Fruit fly (Drosophila melanogaster): ENCODE data around the gene CG4306.

Gene CG4306

DNA sequence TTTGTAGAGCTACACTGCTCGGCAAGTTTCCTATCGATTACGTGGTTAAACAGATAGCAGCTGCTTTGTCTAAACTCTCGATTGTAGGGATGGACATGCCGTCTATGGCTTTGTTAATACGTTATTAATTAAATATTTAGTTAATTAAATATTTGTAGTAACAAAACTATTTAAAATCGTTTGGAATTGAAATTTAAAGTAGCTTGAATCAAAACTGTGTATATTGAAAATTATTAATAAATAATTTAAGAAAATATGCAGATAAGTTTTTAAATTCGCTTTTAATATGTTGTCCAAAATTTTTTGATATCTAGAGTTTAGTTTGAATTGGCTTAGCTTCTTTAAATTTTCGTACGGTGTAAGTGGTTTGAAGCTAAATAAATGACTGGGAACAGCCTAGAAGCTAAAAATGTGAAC lies 2.0 kb downstream of the CG4306 start, which contains the start of gene CG32196 (continued):
- TF ChIP-seq Doc3 (GFP tag; IDR thresholded peaks at IDR 0.05; ENCODE audit: partially characterized antibody), result no peak
- peak; percentile 4 for TF ChIP-seq Bteb2 (GFP tag; optimal IDR thresholded peaks at IDR 0.05)
- no peak for TF ChIP-seq corto (GFP tag; optimal IDR thresholded peaks at IDR 0.05)
- TF ChIP-seq lola (GFP tag; optimal IDR thresholded peaks at IDR 0.05), result peak in 1 of 3 experiments; percentile 89
- TF ChIP-seq eyg (GFP tag; optimal IDR thresholded peaks at IDR 0.05), result no peak
- peak; percentile 37 for TF ChIP-seq slou (GFP tag; optimal IDR thresholded peaks at IDR 0.05)
- TF ChIP-seq sc (optimal IDR thresholded peaks at IDR 0.05), result no peak
- TF ChIP-seq sc (GFP tag; optimal IDR thresholded peaks at IDR 0.05), result peak; percentile 69
- peak; percentile 92 for TF ChIP-seq Ets65A (GFP tag)
- peak; percentile 81 for TF ChIP-seq CG32767 (GFP tag; IDR thresholded peaks at IDR 0.05)
- peak; percentile 29 to 78 for TF ChIP-seq dpn (GFP tag; optimal IDR thresholded peaks at IDR 0.05)
- TF ChIP-seq Dbx (GFP tag; IDR thresholded peaks at IDR 0.05), result peak; percentile 82; the same call in 2 of the 3 replicates
- TF ChIP-seq Xrp1 (GFP tag; IDR thresholded peaks at IDR 0.05), result peak; percentile 91
- peak; percentile 74 for TF ChIP-seq CG32772 (GFP tag; IDR thresholded peaks at IDR 0.05)
- TF ChIP-seq CG1602 (GFP tag; optimal IDR thresholded peaks at IDR 0.05), result peak; percentile 76
- TF ChIP-seq Fer2 (tag; optimal IDR thresholded peaks at IDR 0.05), result peak; percentile 79
- peak; percentile 69 for TF ChIP-seq wdn (GFP tag; IDR thresholded peaks at IDR 0.05)
- peak; percentile 90 for TF ChIP-seq dmrt99B (tag; optimal IDR thresholded peaks at IDR 0.05)
- TF ChIP-seq CG14710 (tag; optimal IDR thresholded peaks at IDR 0.05), result peak; percentile 88
- peak; percentile 72 for TF ChIP-seq Deaf1 (tag; optimal IDR thresholded peaks at IDR 0.05)
- TF ChIP-seq pros (GFP tag; optimal IDR thresholded peaks at IDR 0.05), result no peak
- peak; percentile 78 for TF ChIP-seq run (tag; optimal IDR thresholded peaks at IDR 0.05)
- peak; percentile 60 for TF ChIP-seq CG13123 (GFP tag; optimal IDR thresholded peaks at IDR 0.05)
- no peak for TF ChIP-seq NC2α (GFP tag; optimal IDR thresholded peaks at IDR 0.05)
- peak; percentile 82 for TF ChIP-seq CG1233 (GFP tag; optimal IDR thresholded peaks at IDR 0.05)
- peak; percentile 87 for TF ChIP-seq Meics (GFP tag; optimal IDR thresholded peaks at IDR 0.05)
- TF ChIP-seq CG9797 (GFP tag; optimal IDR thresholded peaks at IDR 0.05), result no peak
- peak; percentile 82 for TF ChIP-seq CG10267 (tag; optimal IDR thresholded peaks at IDR 0.05)
- peak; percentile 71 for TF ChIP-seq CG13894 (tag; optimal IDR thresholded peaks at IDR 0.05)
- peak; percentile 77 for TF ChIP-seq ind (GFP tag; optimal IDR thresholded peaks at IDR 0.05)
- no peak for TF ChIP-seq dm (GFP tag; optimal IDR thresholded peaks at IDR 0.05)
- TF ChIP-seq yki (optimal IDR thresholded peaks at IDR 0.05), result no peak
- no peak for TF ChIP-seq Elba2 (GFP tag; optimal IDR thresholded peaks at IDR 0.05)
- peak; percentile 14 for TF ChIP-seq CG12769 (tag; optimal IDR thresholded peaks at IDR 0.05)
- TF ChIP-seq esg (GFP tag; conservative IDR thresholded peaks at IDR 0.05), result peak; percentile 81
- TF ChIP-seq zen (tag; optimal IDR thresholded peaks at IDR 0.05), result peak; percentile 76
- TF ChIP-seq emc (GFP tag; optimal IDR thresholded peaks at IDR 0.05), result no peak
- peak; percentile 89 for TF ChIP-seq Ptx1 (GFP tag; IDR thresholded peaks at IDR 0.05)
- no peak for TF ChIP-seq pita (GFP tag; optimal IDR thresholded peaks at IDR 0.05)
- no peak; the same call in 2 of the 3 replicates for TF ChIP-seq so (GFP tag; IDR thresholded peaks at IDR 0.05)
- no peak for TF ChIP-seq prd (optimal IDR thresholded peaks at IDR 0.05)
- TF ChIP-seq prd (GFP tag; IDR thresholded peaks at IDR 0.05), result peak; percentile 85
- TF ChIP-seq HmgZ (tag; optimal IDR thresholded peaks at IDR 0.05), result peak; percentile 76
- peak; percentile 67 for TF ChIP-seq CG1024 (GFP tag; IDR thresholded peaks at IDR 0.05)
- TF ChIP-seq CG12942 (GFP tag; optimal IDR thresholded peaks at IDR 0.05), result peak; percentile 61
- TF ChIP-seq CG17359 (tag; optimal IDR thresholded peaks at IDR 0.05), result peak; percentile 87
- TF ChIP-seq CG13775 (GFP tag; optimal IDR thresholded peaks at IDR 0.05), result peak; percentile 83
- peak in 1 of 2 experiments; percentile 81 for TF ChIP-seq Dfd (GFP tag; optimal IDR thresholded peaks at IDR 0.05)
- peak; percentile 67 for TF ChIP-seq Usf (GFP tag; optimal IDR thresholded peaks at IDR 0.05)
- TF ChIP-seq CG6791 (GFP tag; IDR thresholded peaks at IDR 0.05; ENCODE audit: partially characterized antibody), result no peak
- TF ChIP-seq CG2712 (tag; optimal IDR thresholded peaks at IDR 0.05), result peak; percentile 93
- peak; percentile 94 for TF ChIP-seq CG17361 (GFP tag; IDR thresholded peaks at IDR 0.05)
